Worm (Caenorhabditis elegans) whole organism, L1 larva: ENCODE measurements around the gene C49H3.12.

Experiments
- C04F5.9 ChIP-seq: sonication (generic microtip); optimal IDR thresholded peaks from 2 replicates; lab custom pipeline; 2016; ENCODE audit warnings: missing genetic modification characterization, missing compliant biosample characterization
- aha-1 ChIP-seq: fragments of 150-350 bp; optimal IDR thresholded peaks from 2 replicates; lab custom pipeline; 2014; ENCODE audit warnings: missing biosample characterization, missing genetic modification characterization
- alr-1 ChIP-seq: fragments of 200-800 bp; sonication (Bioruptor generic); optimal IDR thresholded peaks from 2 replicates; lab custom pipeline; 2018; ENCODE audit warnings: borderline replicate concordance, mild to moderate bottlenecking, missing genetic modification characterization, missing compliant biosample characterization
- blmp-1 ChIP-seq: fragments of 150-350 bp; optimal IDR thresholded peaks from 2 replicates; lab custom pipeline; 2014; ENCODE audit warnings: missing biosample characterization, missing genetic modification characterization
- ceh-63 ChIP-seq: fragments of 200-800 bp; sonication (Bioruptor generic); optimal IDR thresholded peaks from 2 replicates; lab custom pipeline; 2018; ENCODE audit warnings: mild to moderate bottlenecking, missing genetic modification characterization, missing compliant biosample characterization
- ceh-90 ChIP-seq: sonication (generic microtip); optimal IDR thresholded peaks from 2 replicates; lab custom pipeline; 2016; ENCODE audit warnings: missing genetic modification characterization, missing compliant biosample characterization
- dpl-1 ChIP-seq, 3 experiments: fragments of 150-350 bp in 2 of 3; sonication (generic microtip) in 1 of 3; optimal IDR thresholded peaks; 2 replicates each; lab custom pipeline; 2014 to 2017; ENCODE audit warnings: missing biosample characterization in 3 of 3, missing genetic modification characterization in 3 of 3, missing genetic modification reagents in 3 of 3
- efl-1 ChIP-seq, 4 experiments: fragments of 150-350 bp; optimal IDR thresholded peaks in 3 of 4; peaks in 1 of 4; 1 replicate in 1 of 4; 2 replicates in 3 of 4; lab custom pipeline; 2014; ENCODE audit warnings: missing biosample characterization in 2 of 4, missing genetic modification characterization in 2 of 4, missing genetic modification reagents in 2 of 4
- efl-3 ChIP-seq: fragments of 200-800 bp; sonication (Bioruptor generic); optimal IDR thresholded peaks from 2 replicates; lab custom pipeline; 2018; ENCODE audit warnings: mild to moderate bottlenecking, missing genetic modification characterization, missing compliant biosample characterization
- elt-2 ChIP-seq: sonication (generic microtip); optimal IDR thresholded peaks from 2 replicates; lab custom pipeline; 2016; ENCODE audit warnings: missing genetic modification characterization, mild to moderate bottlenecking, inconsistent platforms, missing compliant biosample characterization, missing genetic modification reagents
- elt-3 ChIP-seq, 6 experiments: fragments of 150-350 bp in 1 of 6; sonication (generic microtip); optimal IDR thresholded peaks; 2 replicates each; lab custom pipeline; 2017 to 2018; ENCODE audit warnings: missing biosample characterization in 6 of 6, missing genetic modification characterization in 6 of 6, inconsistent platforms in 1 of 6
- ets-5 ChIP-seq: fragments of 200-800 bp; sonication (Bioruptor generic); IDR thresholded peaks from 2 replicates; pipeline ENCODE4 v1.3.6; 2022; ENCODE audit warnings: missing genetic modification characterization, missing compliant biosample characterization
- fkh-10 ChIP-seq: sonication (generic microtip); optimal IDR thresholded peaks from 2 replicates; lab custom pipeline; 2017; ENCODE audit warnings: missing biosample characterization, missing genetic modification reagents, missing genetic modification characterization
- grh-1 ChIP-seq: fragments of 200-800 bp; sonication (Bioruptor generic); IDR thresholded peaks from 2 replicates; pipeline ENCODE4 v1.3.6; 2022; ENCODE audit warnings: missing genetic modification reagents, missing genetic modification characterization, missing compliant biosample characterization
- lin-13 ChIP-seq: fragments of 150-350 bp; optimal IDR thresholded peaks from 2 replicates; lab custom pipeline; 2014; ENCODE audit warnings: missing biosample characterization, missing genetic modification reagents, missing genetic modification characterization
- lin-14 ChIP-seq: fragments of 200-800 bp; sonication (Bioruptor generic); optimal IDR thresholded peaks from 2 replicates; lab custom pipeline; 2018; ENCODE audit warnings: mild to moderate bottlenecking, missing genetic modification characterization, moderate library complexity, missing compliant biosample characterization
- lin-15B ChIP-seq: fragments of 150-350 bp; sonication (generic microtip); optimal IDR thresholded peaks from 3 replicates; lab custom pipeline; 2014; ENCODE audit warnings: missing biosample characterization, missing genetic modification characterization
- lin-35 ChIP-seq, 2 experiments: fragments of 150-350 bp; optimal IDR thresholded peaks; 2 replicates each; lab custom pipeline; 2014; ENCODE audit warnings: missing biosample characterization in 2 of 2, missing genetic modification characterization in 2 of 2, missing genetic modification reagents in 2 of 2
- mab-9 ChIP-seq: fragments of 200-800 bp; sonication (Bioruptor generic); IDR thresholded peaks from 2 replicates; pipeline ENCODE4 v1.3.6; 2022; ENCODE audit warnings: missing genetic modification reagents, missing genetic modification characterization, missing compliant biosample characterization
- mef-2 ChIP-seq: fragments of 150-350 bp; optimal IDR thresholded peaks from 2 replicates; lab custom pipeline; 2014; ENCODE audit warnings: missing biosample characterization, missing genetic modification characterization
- nhr-11 ChIP-seq: fragments of 150-350 bp; optimal IDR thresholded peaks from 2 replicates; lab custom pipeline; 2014; ENCODE audit warnings: missing biosample characterization, missing genetic modification characterization
- nhr-12 ChIP-seq: sonication (generic microtip); optimal IDR thresholded peaks from 2 replicates; lab custom pipeline; 2017; ENCODE audit warnings: missing biosample characterization, missing genetic modification characterization
- nhr-19 ChIP-seq: fragments of 200-800 bp; sonication (Bioruptor generic); conservative IDR thresholded peaks from 2 replicates; pipeline ENCODE4 v1.3.6; 2022; ENCODE audit warnings: missing genetic modification characterization, missing compliant biosample characterization
- nhr-20 ChIP-seq: sonication (generic microtip); optimal IDR thresholded peaks from 2 replicates; lab custom pipeline; 2016; ENCODE audit warnings: mild to moderate bottlenecking, missing genetic modification characterization, missing compliant biosample characterization
- nhr-237 ChIP-seq: fragments of 150-350 bp; optimal IDR thresholded peaks from 2 replicates; lab custom pipeline; 2014; ENCODE audit warnings: missing biosample characterization, missing genetic modification characterization
- nhr-28 ChIP-seq: fragments of 150-350 bp; optimal IDR thresholded peaks from 2 replicates; lab custom pipeline; 2014; ENCODE audit warnings: missing biosample characterization, missing genetic modification characterization
- nhr-47 ChIP-seq: sonication (generic microtip); optimal IDR thresholded peaks from 2 replicates; lab custom pipeline; 2016; ENCODE audit warnings: mild to moderate bottlenecking, missing genetic modification characterization, moderate library complexity, missing compliant biosample characterization
- pqm-1 ChIP-seq: sonication (generic microtip); optimal IDR thresholded peaks from 3 replicates; lab custom pipeline; 2017; ENCODE audit warnings: missing biosample characterization, missing genetic modification characterization
- snu-23 ChIP-seq: sonication (generic microtip); optimal IDR thresholded peaks from 2 replicates; lab custom pipeline; 2016; ENCODE audit warnings: missing genetic modification characterization, missing compliant biosample characterization
- tbx-2 ChIP-seq: sonication (generic microtip); optimal IDR thresholded peaks from 2 replicates; lab custom pipeline; 2016; ENCODE audit warnings: missing genetic modification characterization, missing compliant biosample characterization
- tlp-1 ChIP-seq: fragments of 150-350 bp; optimal IDR thresholded peaks from 2 replicates; lab custom pipeline; 2014; ENCODE audit warnings: missing biosample characterization, missing genetic modification characterization
- unc-62 ChIP-seq: fragments of 150-350 bp; optimal IDR thresholded peaks from 2 replicates; lab custom pipeline; 2014; ENCODE audit warnings: missing biosample characterization, missing genetic modification reagents, missing genetic modification characterization
- unc-86 ChIP-seq: sonication (generic microtip); optimal IDR thresholded peaks from 2 replicates; lab custom pipeline; 2016; ENCODE audit warnings: missing genetic modification characterization, missing compliant biosample characterization
- zip-4 ChIP-seq: fragments of 200-800 bp; sonication (Bioruptor generic); optimal IDR thresholded peaks from 2 replicates; lab custom pipeline; 2018; ENCODE audit warnings: mild to moderate bottlenecking, missing genetic modification characterization, moderate library complexity, missing compliant biosample characterization

C49H3.12 gene

DNA sequence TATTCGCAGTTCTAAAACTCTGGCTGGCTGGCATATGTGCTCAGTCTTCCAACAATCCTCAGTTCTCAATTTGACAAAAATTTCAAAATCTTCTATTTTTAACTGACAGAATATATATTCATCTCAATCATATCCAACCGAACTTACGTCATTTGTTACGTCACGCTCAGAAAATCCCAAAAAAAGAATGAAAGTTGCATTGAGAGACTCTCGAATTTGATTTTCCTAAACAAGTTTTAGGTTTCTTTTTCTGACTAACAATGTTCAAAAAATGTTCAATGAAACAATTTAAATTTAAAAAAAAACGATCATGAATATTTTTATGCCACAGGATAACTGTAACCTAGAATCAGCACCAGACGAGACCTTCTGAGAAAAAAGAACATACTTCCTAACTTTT is 29.2 kb downstream of the C49H3.12 start:
- no peak for TF ChIP-seq nhr-20
- TF ChIP-seq fkh-10 (GFP tag; lab: Kevin White, UChicago): peak; percentile 48
- no peak for TF ChIP-seq nhr-47
- peak; percentile 29 for TF ChIP-seq lin-14 (GFP tag; lab: Kevin White, UChicago)

DNA sequence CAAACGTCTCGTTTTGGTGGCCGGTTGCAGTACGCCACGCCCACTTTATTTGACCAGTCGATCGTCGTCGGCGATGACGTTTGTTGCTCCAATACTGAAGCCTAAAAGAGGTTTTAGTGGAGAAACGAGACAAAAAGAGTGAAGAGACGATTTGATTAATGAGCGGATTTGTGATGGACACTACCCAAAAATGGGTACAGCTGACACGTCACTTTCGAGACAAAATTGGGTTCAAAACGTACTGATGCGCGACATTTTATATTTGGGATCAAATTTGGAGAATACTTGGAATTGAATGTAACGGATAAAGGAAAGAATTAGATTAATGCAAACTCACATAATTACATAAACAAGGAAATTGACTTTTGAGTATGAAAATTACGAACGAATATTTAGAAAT is 29.7 kb downstream of the C49H3.12 start, which contains the start of gene ilys-4:
TSS of gene ilys-4 (minus strand) at position 101 of the 400 bp plus-strand sequence.
- TF ChIP-seq lin-13 (GFP tag; lab: Kevin White, UChicago) (no peak), efl-3 (no peak), nhr-19 (no peak), nhr-237 (tag; lab: Kevin White, UChicago) (no peak), elt-2 (tag; lab: Kevin White, UChicago) (no peak), C04F5.9 (tag; lab: Kevin White, UChicago) (no peak), dpl-1 (GFP tag; optimal IDR thresholded peaks at IDR 0.05; lab: Kevin White, UChicago) (no peak), nhr-28 (tag; lab: Kevin White, UChicago) (no peak), blmp-1 (tag; lab: Kevin White, UChicago) (no peak), efl-1 (optimal IDR thresholded peaks at IDR 0.05; lab: Kevin White, UChicago) (no peak), efl-1 (GFP tag; optimal IDR thresholded peaks at IDR 0.05 in 1 of 2; lab: Kevin White, UChicago) (no peak), lin-35 (GFP tag; optimal IDR thresholded peaks at IDR 0.05; lab: Kevin White, UChicago) (no peak), tbx-2 (tag; lab: Kevin White, UChicago) (no peak), nhr-11 (tag; lab: Kevin White, UChicago) (no peak)

DNA sequence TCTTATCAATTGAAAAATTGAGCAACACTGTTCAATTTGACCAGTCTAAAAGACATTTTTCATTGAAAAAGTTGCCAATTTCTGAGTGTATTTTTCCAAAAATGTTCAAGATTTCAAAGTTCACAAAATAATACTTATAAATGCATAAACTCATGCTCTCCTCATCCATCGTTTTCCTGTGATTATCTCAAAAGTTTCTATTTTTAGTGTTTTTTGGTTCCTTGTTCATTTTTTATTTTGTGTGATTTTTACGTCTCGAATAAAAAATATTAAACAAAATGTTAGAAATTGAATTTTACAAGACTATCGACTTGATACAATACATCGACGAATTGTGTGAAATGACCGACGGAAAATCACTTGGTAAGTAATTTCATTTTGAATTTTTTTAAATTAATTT is 45.4 kb downstream of the C49H3.12 start, which contains the start of gene atic-1:
TSS of gene atic-1 (plus strand) at position 301 of the 400 bp plus-strand sequence.
- TF ChIP-seq pqm-1 (no peak), mab-9 (no peak), unc-86 (no peak), snu-23 (GFP tag; lab: Kevin White, UChicago) (no peak), alr-1 (tag; lab: Kevin White, UChicago) (no peak), ceh-63 (no peak), unc-62 (no peak), nhr-12 (tag; lab: Kevin White, UChicago) (no peak), aha-1 (tag; lab: Kevin White, UChicago) (no peak), ets-5 (GFP tag; lab: Robert Waterston, UW) (no peak), grh-1 (GFP tag; lab: Robert Waterston, UW) (no peak), elt-3 (tag; optimal IDR thresholded peaks at IDR 0.05; lab: Kevin White, UChicago) (no peak), zip-4 (GFP tag; lab: Kevin White, UChicago) (no peak), lin-15B (no peak)

DNA sequence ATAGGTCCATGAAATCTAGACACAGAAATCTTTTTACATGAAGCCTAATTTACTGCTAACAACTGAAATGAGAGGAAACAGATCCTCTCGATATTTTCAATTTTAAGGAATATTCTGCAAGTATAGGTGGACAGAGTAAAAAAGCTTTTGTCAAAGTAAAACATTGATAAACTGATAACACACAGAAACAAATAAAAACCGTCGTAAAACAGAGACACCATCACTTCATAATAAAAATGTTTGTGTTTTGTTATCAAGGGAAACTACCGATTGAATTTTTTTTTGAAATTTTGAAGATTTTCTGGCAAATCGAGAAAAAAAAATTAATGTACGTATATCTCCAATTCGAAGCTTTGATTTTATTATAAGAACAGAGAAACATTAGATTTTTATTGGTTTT is 46.0 kb downstream of the C49H3.12 start:
- TF ChIP-seq tlp-1 (tag; lab: Kevin White, UChicago) (peak; percentile 54), elt-2 (tag; lab: Kevin White, UChicago) (peak; percentile 53), ceh-90 (tag; lab: Kevin White, UChicago) (no peak)

DNA sequence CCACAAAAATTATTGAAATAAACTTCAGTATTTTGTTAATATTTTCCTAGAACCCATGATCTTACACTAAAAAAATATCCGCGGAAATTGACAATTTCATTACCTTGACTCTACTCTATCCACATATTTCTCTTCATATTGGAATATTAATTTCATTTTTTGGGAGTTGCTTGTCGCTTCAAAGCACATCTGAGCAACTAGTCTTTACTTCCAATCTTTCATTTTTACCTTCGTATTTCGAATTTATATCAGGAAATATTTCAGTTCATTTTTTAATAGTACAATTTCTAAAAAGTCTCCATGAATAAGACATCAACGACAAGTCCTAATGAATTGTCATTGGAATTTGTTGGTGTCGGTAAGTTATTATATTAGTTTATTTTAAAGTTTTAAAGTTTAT is 48.1 kb downstream of the C49H3.12 start, which contains the start of gene srt-73:
TSS of gene srt-73 (plus strand) at position 301 of the 400 bp plus-strand sequence.
- TF ChIP-seq efl-1 (optimal IDR thresholded peaks at IDR 0.05; lab: Kevin White, UChicago): no peak
- peak in 1 of 2 experiments; percentile 63 for TF ChIP-seq efl-1 (GFP tag; optimal IDR thresholded peaks at IDR 0.05 in 1 of 2; lab: Kevin White, UChicago)
- no peak for TF ChIP-seq mef-2 (tag; lab: Kevin White, UChicago)
